Worm (Caenorhabditis elegans): ENCODE results near the gene ttr-14.

DNA sequence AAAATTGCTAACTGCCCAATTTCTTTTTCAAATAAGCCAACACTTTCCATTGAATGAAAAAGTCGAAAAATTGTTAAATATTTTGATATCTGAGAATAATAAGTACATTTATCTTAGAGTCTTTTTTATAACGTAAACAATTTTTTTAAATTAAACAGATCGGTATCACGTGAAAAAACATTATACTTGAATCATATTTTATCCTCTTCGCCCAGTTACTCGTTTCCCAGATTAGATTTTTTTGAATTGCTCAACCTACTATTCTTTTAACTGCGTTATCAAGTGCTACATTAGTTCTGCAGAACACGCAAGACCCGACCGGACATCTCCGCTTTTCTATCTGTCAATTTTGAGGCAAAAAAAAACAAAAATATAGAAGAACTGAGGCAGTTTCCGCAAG, 17.1 kb downstream of the ttr-14 start, which contains the start of gene F31B12.4:
- TF ChIP-seq madf-2 (tag; optimal IDR thresholded peaks at IDR 0.05) (no peak), ets-4 (tag; optimal IDR thresholded peaks at IDR 0.05) (no peak), Y22D7AL.16 (tag; optimal IDR thresholded peaks at IDR 0.05) (no peak), npax-4 (tag; optimal IDR thresholded peaks at IDR 0.05) (no peak), C38D4.7 (GFP tag; optimal IDR thresholded peaks at IDR 0.05) (no peak), ama-1 (optimal IDR thresholded peaks at IDR 0.05) (no peak), lin-11 (tag; optimal IDR thresholded peaks at IDR 0.05) (no peak), sox-4 (tag; optimal IDR thresholded peaks at IDR 0.05) (no peak), nfya-1 (tag; optimal IDR thresholded peaks at IDR 0.05) (no peak), sox-2 (GFP tag; IDR thresholded peaks at IDR 0.05) (no peak), elt-4 (tag; optimal IDR thresholded peaks at IDR 0.05) (no peak), hlh-15 (tag; optimal IDR thresholded peaks at IDR 0.05) (no peak), T23F11.4 (GFP tag; optimal IDR thresholded peaks at IDR 0.05) (no peak), tbx-2 (tag; optimal IDR thresholded peaks at IDR 0.05) (no peak)

Measured in whole organism, late embryonic.